Fruit fly (Drosophila melanogaster): Measurements from ENCODE around the gene Ssu72.

- TF ChIP-seq Sin3A (optimal IDR thresholded peaks at IDR 0.05) (no peak), psq (optimal IDR thresholded peaks at IDR 0.05) (no peak)
These were observed 26.7 kb upstream of the Ssu72 start for dm6 chrX:19637434-19638327.
